Worm (Caenorhabditis elegans) whole organism, L3 larva: ENCODE measurements around the gene maph-1.3.
A peak's percentile ranks its signal among the peaks of the same experiment; 100 is the strongest.

Experiments
- ZK546.5 ChIP-seq: sonication (generic microtip); optimal IDR thresholded peaks from 2 replicates; lab custom pipeline; 2017; ENCODE audit warnings: missing biosample characterization, missing genetic modification characterization
- aly-2 ChIP-seq: fragments of 150-350 bp; optimal IDR thresholded peaks from 2 replicates; lab custom pipeline; 2014; ENCODE audit warnings: missing biosample characterization, missing genetic modification characterization
- ceh-16 ChIP-seq: sonication (generic microtip); optimal IDR thresholded peaks from 2 replicates; lab custom pipeline; 2017; ENCODE audit warnings: missing biosample characterization, missing genetic modification characterization
- ceh-28 ChIP-seq: fragments of 150-350 bp; optimal IDR thresholded peaks from 2 replicates; lab custom pipeline; 2014; ENCODE audit warnings: missing biosample characterization, missing genetic modification reagents, missing genetic modification characterization
- ceh-9 ChIP-seq: sonication (generic microtip); optimal IDR thresholded peaks from 2 replicates; lab custom pipeline; 2018; ENCODE audit warnings: missing biosample characterization, missing genetic modification characterization
- egl-5 ChIP-seq: fragments of 150-350 bp; optimal IDR thresholded peaks from 2 replicates; lab custom pipeline; 2017; ENCODE audit warnings: missing biosample characterization, missing genetic modification reagents, missing genetic modification characterization, inconsistent platforms
- elt-1 ChIP-seq: fragments of 150-350 bp; optimal IDR thresholded peaks from 2 replicates; lab custom pipeline; 2014; ENCODE audit warnings: missing biosample characterization, missing genetic modification characterization
- elt-2 ChIP-seq: sonication (generic microtip); optimal IDR thresholded peaks from 2 replicates; lab custom pipeline; 2016; ENCODE audit warnings: missing genetic modification reagents, mild to moderate bottlenecking, missing genetic modification characterization, missing compliant biosample characterization
- elt-3 ChIP-seq, 3 experiments: fragments of 150-350 bp in 1 of 3; sonication (generic microtip) in 2 of 3; optimal IDR thresholded peaks; 2 replicates in 2 of 3; 4 replicates in 1 of 3; lab custom pipeline; 2014 to 2017; ENCODE audit warnings: missing biosample characterization in 3 of 3, missing genetic modification characterization in 3 of 3
- fkh-10 ChIP-seq: sonication (generic microtip); optimal IDR thresholded peaks from 2 replicates; lab custom pipeline; 2017; ENCODE audit warnings: missing biosample characterization, missing genetic modification reagents, missing genetic modification characterization
- fkh-2 ChIP-seq: fragments of 150-350 bp; optimal IDR thresholded peaks from 2 replicates; lab custom pipeline; 2014; ENCODE audit warnings: missing biosample characterization, missing genetic modification reagents, missing genetic modification characterization
- fos-1 ChIP-seq: fragments of 150-350 bp; optimal IDR thresholded peaks from 2 replicates; lab custom pipeline; 2014; ENCODE audit warnings: missing biosample characterization, missing genetic modification characterization
- jun-1 ChIP-seq: fragments of 150-350 bp; optimal IDR thresholded peaks from 2 replicates; lab custom pipeline; 2014; ENCODE audit warnings: missing biosample characterization, missing genetic modification reagents, missing genetic modification characterization
- lsy-12 ChIP-seq: sonication (generic microtip); optimal IDR thresholded peaks from 2 replicates; lab custom pipeline; 2016; ENCODE audit warnings: mild to moderate bottlenecking, missing genetic modification characterization, missing compliant biosample characterization
- mml-1 ChIP-seq: fragments of 150-350 bp; sonication (generic microtip); optimal IDR thresholded peaks from 3 replicates; lab custom pipeline; 2014; ENCODE audit warnings: missing biosample characterization, missing genetic modification characterization
- nfya-1 ChIP-seq: sonication (generic microtip); optimal IDR thresholded peaks from 2 replicates; lab custom pipeline; 2017; ENCODE audit warnings: missing genetic modification characterization, mild to moderate bottlenecking, missing compliant biosample characterization, antibody characterized with exemption, moderate library complexity; ENCODE audit not compliant: insufficient read depth
- nhr-12 ChIP-seq: fragments of 150-350 bp; optimal IDR thresholded peaks from 2 replicates; lab custom pipeline; 2014; ENCODE audit warnings: missing biosample characterization, missing genetic modification characterization
- nhr-23 ChIP-seq: fragments of 150-350 bp; optimal IDR thresholded peaks from 2 replicates; lab custom pipeline; 2014; ENCODE audit warnings: missing biosample characterization, missing genetic modification reagents, missing genetic modification characterization
- nhr-237 ChIP-seq: fragments of 150-350 bp; optimal IDR thresholded peaks from 2 replicates; lab custom pipeline; 2014; ENCODE audit warnings: missing biosample characterization, missing genetic modification characterization
- nhr-25 ChIP-seq: sonication (generic microtip); optimal IDR thresholded peaks from 2 replicates; lab custom pipeline; 2017; ENCODE audit warnings: missing biosample characterization, missing genetic modification characterization
- nhr-28 ChIP-seq: fragments of 150-350 bp; optimal IDR thresholded peaks from 2 replicates; lab custom pipeline; 2014; ENCODE audit warnings: missing biosample characterization, missing genetic modification characterization
- nhr-43 ChIP-seq: sonication (generic microtip); optimal IDR thresholded peaks from 2 replicates; lab custom pipeline; 2016; ENCODE audit warnings: mild to moderate bottlenecking, missing genetic modification characterization, missing compliant biosample characterization; ENCODE audit not compliant: poor library complexity, severe bottlenecking
- nhr-67 ChIP-seq: fragments of 150-350 bp; optimal IDR thresholded peaks from 2 replicates; lab custom pipeline; 2014; ENCODE audit warnings: missing biosample characterization, missing genetic modification characterization
- nhr-76 ChIP-seq: fragments of 150-350 bp; sonication (generic microtip); optimal IDR thresholded peaks from 5 replicates; lab custom pipeline; 2014; ENCODE audit warnings: missing biosample characterization, missing genetic modification characterization
- nhr-77 ChIP-seq: fragments of 150-350 bp; optimal IDR thresholded peaks from 2 replicates; lab custom pipeline; 2014; ENCODE audit warnings: missing biosample characterization, missing genetic modification characterization
- pha-4 ChIP-seq: fragments of 150-350 bp; optimal IDR thresholded peaks from 2 replicates; lab custom pipeline; 2014; ENCODE audit warnings: missing biosample characterization, missing genetic modification reagents, missing genetic modification characterization
- pqm-1 ChIP-seq: fragments of 150-350 bp; optimal IDR thresholded peaks from 2 replicates; lab custom pipeline; 2017; ENCODE audit warnings: missing biosample characterization, missing genetic modification characterization, inconsistent platforms
- sea-2 ChIP-seq: fragments of 150-350 bp; sonication (generic microtip); optimal IDR thresholded peaks from 4 replicates; lab custom pipeline; 2014; ENCODE audit warnings: missing biosample characterization, missing genetic modification reagents, missing genetic modification characterization
- skn-1 ChIP-seq: fragments of 150-350 bp; optimal IDR thresholded peaks from 2 replicates; lab custom pipeline; 2014; ENCODE audit warnings: missing biosample characterization, missing genetic modification characterization
- unc-39 ChIP-seq: sonication (generic microtip); optimal IDR thresholded peaks from 4 replicates; lab custom pipeline; 2017; ENCODE audit warnings: missing biosample characterization, missing genetic modification characterization
- zag-1 ChIP-seq: fragments of 150-350 bp; optimal IDR thresholded peaks from 2 replicates; lab custom pipeline; 2014; ENCODE audit warnings: missing biosample characterization, missing genetic modification characterization
- ztf-11 ChIP-seq: fragments of 150-350 bp; optimal IDR thresholded peaks from 2 replicates; lab custom pipeline; 2014; ENCODE audit warnings: missing biosample characterization, missing genetic modification characterization
- ztf-4 ChIP-seq: fragments of 150-350 bp; optimal IDR thresholded peaks from 2 replicates; lab custom pipeline; 2014; ENCODE audit warnings: missing biosample characterization, missing genetic modification characterization

maph-1.3 gene

ce11 chrIII:3873424-3873823 is 28.7 kb downstream of the maph-1.3 start:
- no peak for TF ChIP-seq fkh-10 (GFP tag; lab: Kevin White, UChicago)
- TF ChIP-seq aly-2: no peak
- peak; percentile 39 for TF ChIP-seq nhr-25 (tag; lab: Kevin White, UChicago)
- peak; percentile 83 for TF ChIP-seq pha-4
- TF ChIP-seq pqm-1 (tag; lab: Kevin White, UChicago): peak; percentile 25
- peak; percentile 52 for TF ChIP-seq elt-2 (tag; lab: Kevin White, UChicago)
- no peak for TF ChIP-seq egl-5

- TF ChIP-seq aly-2 (no peak), nhr-76 (tag; lab: Kevin White, UChicago) (no peak), ceh-9 (tag; lab: Kevin White, UChicago) (no peak), nhr-25 (tag; lab: Kevin White, UChicago) (peak; percentile 69), ztf-11 (no peak), zag-1 (tag; lab: Kevin White, UChicago) (no peak), nhr-67 (tag; lab: Kevin White, UChicago) (no peak), fkh-10 (GFP tag; lab: Kevin White, UChicago) (no peak)
- TF ChIP-seq, all 47 proteins: peak for 1
Observed at ce11 chrIII:3874492-3874891, 29.8 kb downstream of the maph-1.3 start.

ce11 chrIII:3874895-3875294 is 30.2 kb downstream of the maph-1.3 start:
- peak; percentile 34 for TF ChIP-seq pha-4
- TF ChIP-seq ceh-16 (tag; lab: Kevin White, UChicago): no peak
- no peak for TF ChIP-seq elt-1 (tag; lab: Kevin White, UChicago)
- no peak for TF ChIP-seq egl-5
- no peak for TF ChIP-seq nhr-28
- no peak for TF ChIP-seq fos-1 (tag; lab: Kevin White, UChicago)
- no peak for TF ChIP-seq sea-2 (GFP tag; lab: Kevin White, UChicago)
- no peak for TF ChIP-seq ceh-28
- no peak for TF ChIP-seq nhr-12 (tag; lab: Kevin White, UChicago)
- TF ChIP-seq unc-39 (tag; lab: Kevin White, UChicago): no peak
- no peak for TF ChIP-seq nfya-1 (tag; lab: Kevin White, UChicago)
- peak; percentile 45 for TF ChIP-seq elt-2 (tag; lab: Kevin White, UChicago)
- TF ChIP-seq ZK546.5 (tag; lab: Kevin White, UChicago): no peak
- TF ChIP-seq ztf-11: no peak
- no peak for TF ChIP-seq mml-1 (tag; lab: Kevin White, UChicago)
- TF ChIP-seq ztf-4 (tag; lab: Kevin White, UChicago): no peak
- no peak for TF ChIP-seq jun-1 (tag; lab: Kevin White, UChicago)

DNA sequence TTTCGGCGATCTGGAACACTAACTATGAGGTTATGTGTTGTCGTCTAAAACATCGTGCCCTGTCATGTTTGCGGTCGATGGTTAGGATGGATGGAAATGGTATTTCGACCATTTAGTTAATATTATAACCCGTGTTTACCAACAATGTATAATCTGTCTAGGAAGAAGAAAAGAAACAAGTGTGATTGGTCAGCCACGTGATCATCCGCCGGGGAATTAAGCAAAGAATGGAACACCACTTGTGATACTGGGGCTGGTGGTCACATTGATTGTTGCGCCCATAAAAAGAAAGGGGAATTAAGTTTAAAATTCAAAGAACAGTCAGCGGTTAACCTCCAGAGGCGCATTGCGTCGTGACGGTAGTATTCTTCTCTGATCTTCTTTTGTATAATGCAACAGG is 30.9 kb downstream of the maph-1.3 start:
- TF ChIP-seq egl-5: peak; percentile 56
- no peak for TF ChIP-seq fkh-2 (tag; lab: Kevin White, UChicago)
- TF ChIP-seq nhr-237 (tag; lab: Kevin White, UChicago): no peak
- no peak for TF ChIP-seq skn-1 (tag; lab: Kevin White, UChicago)
- TF ChIP-seq nhr-25 (tag; lab: Kevin White, UChicago): peak; percentile 69
- peak; percentile 55 for TF ChIP-seq pha-4
- TF ChIP-seq lsy-12: no peak
- TF ChIP-seq elt-2 (tag; lab: Kevin White, UChicago): peak; percentile 58
- TF ChIP-seq nhr-23 (tag; lab: Kevin White, UChicago): peak; percentile 43
- TF ChIP-seq nhr-43 (tag; lab: Kevin White, UChicago): peak; percentile 53
- no peak for TF ChIP-seq ceh-28
- TF ChIP-seq elt-3 (tag; optimal IDR thresholded peaks at IDR 0.05; lab: Kevin White, UChicago): no peak
- TF ChIP-seq nhr-67 (tag; lab: Kevin White, UChicago): no peak

DNA sequence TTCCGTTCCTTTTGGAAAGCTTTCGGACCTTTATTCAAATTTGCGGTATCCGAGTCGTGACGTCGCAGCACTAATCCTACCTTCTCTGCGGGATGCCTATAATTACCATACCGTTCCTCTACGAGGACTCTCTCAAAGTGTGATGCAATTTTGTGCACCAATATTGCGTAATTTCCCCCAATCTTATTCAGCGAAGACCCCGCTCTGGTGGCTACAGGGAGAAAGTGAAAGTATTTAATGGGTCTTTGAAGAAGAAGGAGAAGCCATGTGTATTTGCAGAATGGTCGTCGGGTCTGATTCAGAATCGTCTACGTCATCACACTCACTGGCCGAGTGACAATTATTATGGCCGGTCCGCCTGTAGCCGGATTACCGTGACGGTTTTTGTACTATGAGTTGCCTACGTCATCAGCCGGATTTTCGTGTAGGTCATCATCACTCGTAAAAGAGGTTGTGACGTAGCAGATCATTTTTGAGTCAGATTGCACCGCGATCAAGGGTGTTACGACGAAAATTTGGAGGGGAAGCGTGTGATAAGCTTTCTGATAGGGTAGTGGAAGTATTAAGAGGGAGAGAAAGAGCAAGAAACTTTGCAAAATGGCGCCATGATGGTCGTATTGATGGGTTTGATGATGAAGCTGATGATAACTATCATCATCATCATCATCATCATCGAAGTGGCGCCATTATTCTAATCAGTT is 31.7 kb downstream of the maph-1.3 start:
- TF ChIP-seq nhr-25 (tag; lab: Kevin White, UChicago) (peak; percentile 47), nhr-77 (no peak), elt-2 (tag; lab: Kevin White, UChicago) (peak; percentile 61), pqm-1 (tag; lab: Kevin White, UChicago) (peak; percentile 60)
